Fruit fly (Drosophila melanogaster): ENCODE measurements around the gene Mbs.

Mbs gene

dm6 chr3L:16105528-16105927, 53.8 kb downstream of the Mbs start, which contains the start of the genes IntS9 and CG43295:
Gene IntS9, minus strand, starts transcription at chr3L:16105627.
Gene CG43295, plus strand, starts transcription at chr3L:16105852.
- TF ChIP-seq Dll (optimal IDR thresholded peaks at IDR 0.05), result no peak
- no peak for TF ChIP-seq psq (optimal IDR thresholded peaks at IDR 0.05)
- no peak for TF ChIP-seq pan (optimal IDR thresholded peaks at IDR 0.05)
- no peak for TF ChIP-seq CG8478 (optimal IDR thresholded peaks at IDR 0.05)
- TF ChIP-seq EcR (GFP tag; optimal IDR thresholded peaks at IDR 0.05), result no peak

dm6 chr3L:16112069-16112820, 60.5 kb downstream of the Mbs start, which contains the start of gene Zn72D:
Gene Zn72D, minus strand, starts transcription at chr3L:16112626.
- no peak for TF ChIP-seq Dll (optimal IDR thresholded peaks at IDR 0.05)

dm6 chr3L:16113003-16113606, 61.3 kb downstream of the Mbs start, which contains the start of gene Taf4:
Gene Taf4, plus strand, starts transcription at chr3L:16113212.
- TF ChIP-seq EcR (GFP tag; optimal IDR thresholded peaks at IDR 0.05), result no peak
- TF ChIP-seq Dll (optimal IDR thresholded peaks at IDR 0.05), result no peak
- no peak for TF ChIP-seq usp (GFP tag; optimal IDR thresholded peaks at IDR 0.05)
- no peak for TF ChIP-seq pan (optimal IDR thresholded peaks at IDR 0.05)
- TF ChIP-seq CG8478 (optimal IDR thresholded peaks at IDR 0.05), result no peak
- TF ChIP-seq psq (optimal IDR thresholded peaks at IDR 0.05), result no peak

- no peak for TF ChIP-seq usp (GFP tag; optimal IDR thresholded peaks at IDR 0.05)
- no peak for TF ChIP-seq psq (optimal IDR thresholded peaks at IDR 0.05)
- TF ChIP-seq EcR (GFP tag; optimal IDR thresholded peaks at IDR 0.05), result no peak
- TF ChIP-seq pan (optimal IDR thresholded peaks at IDR 0.05), result no peak
- no peak for TF ChIP-seq Dll (optimal IDR thresholded peaks at IDR 0.05)
- no peak for TF ChIP-seq CG8478 (optimal IDR thresholded peaks at IDR 0.05)
Measured at dm6 chr3L:16113607-16114337, 62.0 kb downstream of the Mbs start.

- TF ChIP-seq psq (optimal IDR thresholded peaks at IDR 0.05), result no peak
- no peak for TF ChIP-seq Dll (optimal IDR thresholded peaks at IDR 0.05)
- TF ChIP-seq CG8478 (optimal IDR thresholded peaks at IDR 0.05), result no peak
- no peak for TF ChIP-seq pan (optimal IDR thresholded peaks at IDR 0.05)
- no peak for TF ChIP-seq EcR (GFP tag; optimal IDR thresholded peaks at IDR 0.05)
- TF ChIP-seq usp (GFP tag; optimal IDR thresholded peaks at IDR 0.05), result no peak
Measured at dm6 chr3L:16121791-16122190, 70.0 kb downstream of the Mbs start, which contains the start of gene Strump. Gene Strump, plus strand, starts transcription at chr3L:16122002.

dm6 chr3L:16128481-16128972, 76.8 kb downstream of the Mbs start, which contains the start of gene Pgm1:
Gene Pgm1, minus strand, starts transcription at chr3L:16128531.
- TF ChIP-seq psq (optimal IDR thresholded peaks at IDR 0.05) (no peak), Dll (optimal IDR thresholded peaks at IDR 0.05) (no peak), EcR (GFP tag; optimal IDR thresholded peaks at IDR 0.05) (no peak), CG8478 (optimal IDR thresholded peaks at IDR 0.05) (no peak), usp (GFP tag; optimal IDR thresholded peaks at IDR 0.05) (no peak), pan (optimal IDR thresholded peaks at IDR 0.05) (no peak)

- TF ChIP-seq usp (GFP tag; optimal IDR thresholded peaks at IDR 0.05) (no peak), Dll (optimal IDR thresholded peaks at IDR 0.05) (no peak), psq (optimal IDR thresholded peaks at IDR 0.05) (no peak), EcR (GFP tag; optimal IDR thresholded peaks at IDR 0.05) (no peak), pan (optimal IDR thresholded peaks at IDR 0.05) (no peak), CG8478 (optimal IDR thresholded peaks at IDR 0.05) (no peak)
Measured at dm6 chr3L:16128973-16129745, 77.4 kb downstream of the Mbs start, which contains the start of gene SsRbeta. Gene SsRbeta, plus strand, starts transcription at chr3L:16129617.
